Fruit fly (Drosophila melanogaster): ENCODE measurements around the gene CG5196.

dm6 chr3R:12423997-12424396 is 15.9 kb downstream of the CG5196 start:
- TF ChIP-seq fd59A (GFP tag; optimal IDR thresholded peaks at IDR 0.05) (no peak), CG6792 (GFP tag; optimal IDR thresholded peaks at IDR 0.05) (no peak), Sox102F (GFP tag; optimal IDR thresholded peaks at IDR 0.05) (no peak), esn (GFP tag; optimal IDR thresholded peaks at IDR 0.05) (no peak), CG11294 (GFP tag; IDR thresholded peaks at IDR 0.05) (no peak), achi (GFP tag; optimal IDR thresholded peaks at IDR 0.05) (no peak), Sox15 (GFP tag; optimal IDR thresholded peaks at IDR 0.05) (no peak), CG9139 (GFP tag; optimal IDR thresholded peaks at IDR 0.05) (no peak), dsx (GFP tag; optimal IDR thresholded peaks at IDR 0.05; ENCODE audit: poor library complexity, severe bottlenecking) (no peak), Hr39 (GFP tag; optimal IDR thresholded peaks at IDR 0.05) (no peak), lz (GFP tag; optimal IDR thresholded peaks at IDR 0.05) (no peak)

Data from whole organism, prepupa.